Fruit fly (Drosophila melanogaster): ENCODE results near the gene CG43373.

CG43373 gene

DNA sequence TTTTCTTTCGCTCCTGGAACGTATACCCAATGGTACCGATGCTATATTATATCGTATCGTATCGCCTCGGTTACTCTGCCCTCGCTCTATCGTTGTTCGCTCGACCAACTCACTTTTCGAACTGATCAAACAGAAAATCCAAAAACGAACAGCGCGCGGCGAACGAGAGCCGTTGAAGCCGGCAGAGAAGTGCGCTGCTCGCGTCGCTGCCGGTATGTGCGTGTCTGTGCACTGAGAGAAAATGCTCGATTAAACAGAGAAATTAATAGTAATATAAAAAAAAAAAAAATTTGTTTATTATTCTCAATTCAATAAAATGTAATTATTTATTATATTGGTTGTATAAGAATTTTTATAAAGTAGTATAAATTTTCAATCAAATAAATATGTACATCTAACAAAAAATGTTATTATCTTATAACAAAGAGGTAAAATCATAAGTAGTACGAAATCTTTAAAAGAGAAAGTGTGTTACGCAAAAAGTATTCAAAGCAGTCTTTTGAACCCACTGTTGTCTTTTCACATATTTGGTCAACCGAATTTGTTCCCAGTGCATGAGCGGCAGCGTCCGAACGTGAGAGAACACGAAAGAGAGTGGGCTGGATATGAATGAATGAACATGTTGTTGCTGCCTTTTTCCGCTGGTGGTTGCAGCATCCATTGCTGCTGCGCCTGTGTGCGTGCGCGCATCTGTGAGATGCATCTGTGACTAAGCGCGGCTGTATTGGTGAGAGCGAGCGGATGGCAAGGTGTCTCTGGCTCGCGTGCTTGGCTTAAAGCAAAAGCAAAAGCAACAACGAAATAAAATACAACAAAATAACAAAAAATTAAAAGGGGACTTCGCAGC is 59.4 kb downstream of the CG43373 start, which contains the start of gene aos (continued):
- peak; percentile 92 for TF ChIP-seq CG18619 (GFP tag; optimal IDR thresholded peaks at IDR 0.05)
- peak; percentile 81 for TF ChIP-seq HLH3B (GFP tag; IDR thresholded peaks at IDR 0.05)
- TF ChIP-seq CG16815 (GFP tag; optimal IDR thresholded peaks at IDR 0.05), result peak; percentile 90
- peak; percentile 38; the same call in 2 of the 3 replicates for TF ChIP-seq otp (GFP tag; IDR thresholded peaks at IDR 0.05)
- peak; percentile 66 for TF ChIP-seq CG8281 (tag; optimal IDR thresholded peaks at IDR 0.05)
- TF ChIP-seq Vsx1 (GFP tag; optimal IDR thresholded peaks at IDR 0.05), result peak; percentile 88
- peak; percentile 54; the same call in 1 of the 2 replicates for TF ChIP-seq CG11085 (GFP tag; IDR thresholded peaks at IDR 0.05)
- TF ChIP-seq Oaz (GFP tag; IDR thresholded peaks at IDR 0.05), result peak; percentile 43; the same call in 1 of the 2 replicates
- peak; percentile 65 for TF ChIP-seq CG9932 (GFP tag; IDR thresholded peaks at IDR 0.05)
- peak; percentile 78 for TF ChIP-seq sisA (GFP tag; IDR thresholded peaks at IDR 0.05)
- peak; percentile 35 for TF ChIP-seq en (GFP tag; optimal IDR thresholded peaks at IDR 0.05)
- TF ChIP-seq insv (GFP tag; optimal IDR thresholded peaks at IDR 0.05), result peak in 1 of 2 experiments; percentile 61
- peak; percentile 77 for TF ChIP-seq sd (tag; optimal IDR thresholded peaks at IDR 0.05)
- TF ChIP-seq mam (GFP tag; optimal IDR thresholded peaks at IDR 0.05), result peak; percentile 3
- TF ChIP-seq wdn (GFP tag; IDR thresholded peaks at IDR 0.05), result peak; percentile 39; the same call in 1 of the 2 replicates
- TF ChIP-seq az2 (GFP tag; optimal IDR thresholded peaks at IDR 0.05), result peak; percentile 92
- TF ChIP-seq CG5180 (GFP tag; optimal IDR thresholded peaks at IDR 0.05), result peak; percentile 83
- peak; percentile 82; the same call in 3 of the 4 replicates for TF ChIP-seq chinmo (GFP tag; IDR thresholded peaks at IDR 0.05; ENCODE audit: partially characterized antibody)
- TF ChIP-seq CG4707 (GFP tag; optimal IDR thresholded peaks at IDR 0.05), result peak; percentile 21
- TF ChIP-seq CG2116 (GFP tag; optimal IDR thresholded peaks at IDR 0.05), result peak; percentile 69
- peak; percentile 86 for TF ChIP-seq run (tag; optimal IDR thresholded peaks at IDR 0.05)
- peak; percentile 48 for TF ChIP-seq CG31224 (GFP tag; IDR thresholded peaks at IDR 0.05)
- TF ChIP-seq CG10543 (GFP tag; optimal IDR thresholded peaks at IDR 0.05), result peak; percentile 91
- TF ChIP-seq row (GFP tag; IDR thresholded peaks at IDR 0.05), result peak; percentile 92
- TF ChIP-seq CG10209 (GFP tag; optimal IDR thresholded peaks at IDR 0.05), result peak; percentile 93
- TF ChIP-seq odd (GFP tag; optimal IDR thresholded peaks at IDR 0.05), result peak; percentile 93
- TF ChIP-seq Dref (GFP tag; IDR thresholded peaks at IDR 0.05), result no peak
- TF ChIP-seq CG15269 (tag; optimal IDR thresholded peaks at IDR 0.05), result peak; percentile 88
- no peak for TF ChIP-seq Dll (GFP tag; IDR thresholded peaks at IDR 0.05; ENCODE audit: partially characterized antibody)
- TF ChIP-seq CG12219 (GFP tag; optimal IDR thresholded peaks at IDR 0.05), result peak; percentile 56
- peak; percentile 28 for TF ChIP-seq shn (GFP tag; optimal IDR thresholded peaks at IDR 0.05)
- no peak; the same call in 1 of the 2 replicates for TF ChIP-seq Ravus (GFP tag; IDR thresholded peaks at IDR 0.05)
- peak; percentile 87 for TF ChIP-seq Nf-YC (tag; optimal IDR thresholded peaks at IDR 0.05)
- peak; percentile 96 for TF ChIP-seq gcm (GFP tag; optimal IDR thresholded peaks at IDR 0.05)
- TF ChIP-seq cad (GFP tag; optimal IDR thresholded peaks at IDR 0.05), result peak; percentile 24
- TF ChIP-seq grn (GFP tag; optimal IDR thresholded peaks at IDR 0.05), result no peak
- peak; percentile 86 for TF ChIP-seq E2f1 (GFP tag; IDR thresholded peaks at IDR 0.05)
- TF ChIP-seq sens (GFP tag), result peak; percentile 53
- TF ChIP-seq CG12391 (tag; optimal IDR thresholded peaks at IDR 0.05), result peak; percentile 95
- no peak; the same call in 1 of the 2 replicates for TF ChIP-seq ro (GFP tag; IDR thresholded peaks at IDR 0.05)
- TF ChIP-seq trem (tag; optimal IDR thresholded peaks at IDR 0.05), result peak; percentile 85
- TF ChIP-seq CG2202 (tag; optimal IDR thresholded peaks at IDR 0.05), result peak; percentile 82
- TF ChIP-seq CG16813 (GFP tag; IDR thresholded peaks at IDR 0.05; ENCODE audit: partially characterized antibody), result no peak
- TF ChIP-seq Dad (GFP tag; optimal IDR thresholded peaks at IDR 0.05), result no peak
- TF ChIP-seq YL-1 (GFP tag; optimal IDR thresholded peaks at IDR 0.05), result peak; percentile 70
- TF ChIP-seq Xrp1 (GFP tag; IDR thresholded peaks at IDR 0.05), result peak; percentile 93
- TF ChIP-seq CG15514 (GFP tag; optimal IDR thresholded peaks at IDR 0.05), result peak; percentile 56
- no peak for TF ChIP-seq ash1 (GFP tag; optimal IDR thresholded peaks at IDR 0.05)
